Fruit fly (Drosophila melanogaster) whole organism, embryonic: ENCODE measurements around the gene Cpr76Bb.

Experiments used
- ATbp ChIP-seq: fragments of 200-800 bp; sonication (Bioruptor generic); optimal IDR thresholded peaks from 2 replicates; lab custom pipeline; 2017; ENCODE audit warnings: missing biosample characterization, mild to moderate bottlenecking, missing genetic modification characterization, missing genetic modification reagents
- BEAF-32 ChIP-seq: fragments of 200-800 bp; sonication (Bioruptor generic); optimal IDR thresholded peaks from 3 replicates; lab custom pipeline; 2017; ENCODE audit warnings: missing biosample characterization, missing genetic modification characterization, mild to moderate bottlenecking, moderate library complexity, missing genetic modification reagents
- C15 ChIP-seq: fragments of 200-800 bp; sonication (Bioruptor generic); IDR thresholded peaks from 3 replicates; pipeline ENCODE4 v1.3.6; 2022; ENCODE audit warnings: missing biosample characterization, missing genetic modification characterization
- CG10959 ChIP-seq: fragments of 200-800 bp; sonication (Bioruptor generic); IDR thresholded peaks from 2 replicates; pipeline ENCODE4 v1.3.6; 2022; ENCODE audit warnings: missing biosample characterization, missing genetic modification characterization
- CG11504 ChIP-seq: fragments of 200-800 bp; sonication (Bioruptor generic); optimal IDR thresholded peaks from 3 replicates; lab custom pipeline; 2019; ENCODE audit warnings: missing biosample characterization, mild to moderate bottlenecking, missing genetic modification characterization, moderate library complexity
- CG12219 ChIP-seq: fragments of 200-800 bp; sonication (Bioruptor generic); optimal IDR thresholded peaks from 3 replicates; lab custom pipeline; 2018; ENCODE audit warnings: missing biosample characterization, mild to moderate bottlenecking, missing genetic modification characterization
- CG1233 ChIP-seq: fragments of 200-800 bp; sonication (Bioruptor generic); optimal IDR thresholded peaks from 4 replicates; lab custom pipeline; 2018; ENCODE audit warnings: missing biosample characterization, mild to moderate bottlenecking, missing genetic modification characterization
- CG13123 ChIP-seq: fragments of 200-800 bp; sonication (Bioruptor generic); optimal IDR thresholded peaks from 2 replicates; lab custom pipeline; 2016; ENCODE audit warnings: missing biosample characterization, missing genetic modification characterization
- CG13287 ChIP-seq: fragments of 200-800 bp; sonication (Bioruptor generic); IDR thresholded peaks from 2 replicates; pipeline ENCODE4 v1.3.6; 2022; ENCODE audit warnings: missing biosample characterization, missing genetic modification characterization; ENCODE audit not compliant: partially characterized antibody
- CG1602 ChIP-seq: fragments of 200-800 bp; sonication (Bioruptor generic); optimal IDR thresholded peaks from 3 replicates; lab custom pipeline; 2016; ENCODE audit warnings: missing biosample characterization, missing genetic modification characterization
- CG17612 ChIP-seq: fragments of 200-800 bp; sonication (Bioruptor generic); IDR thresholded peaks from 2 replicates; pipeline ENCODE4 v1.3.6; 2022; ENCODE audit warnings: missing biosample characterization, missing genetic modification characterization
- CG2116 ChIP-seq: fragments of 200-800 bp; sonication (Bioruptor generic); optimal IDR thresholded peaks from 3 replicates; lab custom pipeline; 2018; ENCODE audit warnings: missing biosample characterization, mild to moderate bottlenecking, missing genetic modification characterization
- CG3065 ChIP-seq: fragments of 200-800 bp; sonication (Bioruptor generic); optimal IDR thresholded peaks from 2 replicates; lab custom pipeline; 2016; ENCODE audit warnings: missing biosample characterization, missing genetic modification characterization
- CG31224 ChIP-seq: fragments of 200-800 bp; sonication (Bioruptor generic); IDR thresholded peaks from 2 replicates; pipeline ENCODE4 v1.3.6; 2022; ENCODE audit warnings: missing biosample characterization, missing genetic modification characterization
- CG32532 ChIP-seq: fragments of 200-800 bp; sonication (Bioruptor generic); IDR thresholded peaks from 2 replicates; pipeline ENCODE4 v1.3.6; 2022; ENCODE audit warnings: missing biosample characterization, missing genetic modification characterization
- CG34376 ChIP-seq: fragments of 200-800 bp; sonication (Bioruptor generic); optimal IDR thresholded peaks from 2 replicates; lab custom pipeline; 2018; ENCODE audit warnings: missing biosample characterization, mild to moderate bottlenecking, missing genetic modification characterization
- CG4820 ChIP-seq: fragments of 200-800 bp; sonication (Bioruptor generic); optimal IDR thresholded peaks from 3 replicates; lab custom pipeline; 2016; ENCODE audit warnings: missing biosample characterization, missing genetic modification characterization
- CG4854 ChIP-seq: fragments of 200-800 bp; sonication (Bioruptor generic); optimal IDR thresholded peaks from 2 replicates; lab custom pipeline; 2016; ENCODE audit warnings: missing biosample characterization, missing genetic modification characterization, inconsistent platforms
- CG5245 ChIP-seq: fragments of 200-800 bp; sonication (Bioruptor generic); optimal IDR thresholded peaks from 3 replicates; lab custom pipeline; 2016; ENCODE audit warnings: missing biosample characterization, missing genetic modification characterization
- CG7839 ChIP-seq: fragments of 200-800 bp; sonication (Bioruptor generic); optimal IDR thresholded peaks from 3 replicates; lab custom pipeline; 2018; ENCODE audit warnings: missing biosample characterization, mild to moderate bottlenecking, missing genetic modification characterization, moderate library complexity
- CG7963 ChIP-seq: fragments of 200-800 bp; sonication (Bioruptor generic); IDR thresholded peaks from 3 replicates; pipeline ENCODE4 v1.3.6; 2022; ENCODE audit warnings: missing biosample characterization, missing genetic modification characterization; ENCODE audit not compliant: partially characterized antibody
- CG8089 ChIP-seq: fragments of 200-800 bp; sonication (Bioruptor generic); optimal IDR thresholded peaks from 3 replicates; lab custom pipeline; 2016; ENCODE audit warnings: missing biosample characterization, missing genetic modification characterization
- Camta ChIP-seq: fragments of 200-800 bp; sonication (Bioruptor generic); optimal IDR thresholded peaks from 2 replicates; lab custom pipeline; 2016; ENCODE audit warnings: missing biosample characterization, missing genetic modification characterization
- Chrac-16 ChIP-seq: fragments of 200-800 bp; sonication (Bioruptor generic); optimal IDR thresholded peaks from 3 replicates; lab custom pipeline; 2016; ENCODE audit warnings: missing biosample characterization, missing genetic modification characterization
- E2f2 ChIP-seq: fragments of 200-800 bp; sonication (Bioruptor generic); IDR thresholded peaks from 2 replicates; pipeline ENCODE4 v1.3.6; 2022; ENCODE audit warnings: missing biosample characterization, missing genetic modification characterization
- Fer2 ChIP-seq: fragments of 200-800 bp; sonication (Bioruptor generic); optimal IDR thresholded peaks from 2 replicates; lab custom pipeline; 2018; ENCODE audit warnings: missing biosample characterization, mild to moderate bottlenecking, missing genetic modification characterization, moderate library complexity
- Mes4 ChIP-seq: fragments of 200-800 bp; sonication (Bioruptor generic); optimal IDR thresholded peaks from 2 replicates; lab custom pipeline; 2016; ENCODE audit warnings: missing biosample characterization, missing genetic modification characterization
- NFAT ChIP-seq: fragments of 200-800 bp; sonication (Bioruptor generic); IDR thresholded peaks from 2 replicates; pipeline ENCODE4 v1.3.6; 2022; ENCODE audit warnings: missing biosample characterization, missing genetic modification characterization
- Nf-YA ChIP-seq: fragments of 200-800 bp; sonication (Bioruptor generic); IDR thresholded peaks from 2 replicates; pipeline ENCODE4 v1.3.6; 2022; ENCODE audit warnings: missing biosample characterization, missing genetic modification characterization
- Nf-YC ChIP-seq: fragments of 200-800 bp; optimal IDR thresholded peaks from 3 replicates; lab custom pipeline; 2019; ENCODE audit warnings: missing biosample characterization, mild to moderate bottlenecking, missing genetic modification characterization, moderate library complexity
- Oli ChIP-seq: fragments of 200-800 bp; sonication (Bioruptor generic); optimal IDR thresholded peaks from 2 replicates; lab custom pipeline; 2018; ENCODE audit warnings: missing biosample characterization, mild to moderate bottlenecking, missing genetic modification characterization, moderate library complexity
- Scr ChIP-seq: fragments of 200-800 bp; sonication (Bioruptor generic); IDR thresholded peaks from 2 replicates; pipeline ENCODE4 v1.3.6; 2022; ENCODE audit warnings: missing biosample characterization, missing genetic modification characterization; ENCODE audit not compliant: partially characterized antibody
- Taf1 ChIP-seq: fragments of 200-800 bp; sonication (Bioruptor generic); IDR thresholded peaks from 2 replicates; pipeline ENCODE4 v1.3.6; 2022; ENCODE audit warnings: missing biosample characterization, missing genetic modification characterization
- ac ChIP-seq: fragments of 200-800 bp; sonication (Bioruptor generic); optimal IDR thresholded peaks from 3 replicates; lab custom pipeline; 2017; ENCODE audit warnings: missing biosample characterization, mild to moderate bottlenecking, missing genetic modification characterization
- al ChIP-seq: fragments of 200-800 bp; sonication (Bioruptor generic); IDR thresholded peaks from 2 replicates; pipeline ENCODE4 v1.3.6; 2022; ENCODE audit warnings: missing biosample characterization, missing genetic modification characterization
- amos ChIP-seq: fragments of 200-800 bp; sonication (Bioruptor generic); IDR thresholded peaks from 2 replicates; pipeline ENCODE4 v1.3.6; 2022; ENCODE audit warnings: missing biosample characterization, missing genetic modification characterization; ENCODE audit not compliant: partially characterized antibody
- crol ChIP-seq: fragments of 200-800 bp; sonication (Bioruptor generic); IDR thresholded peaks from 2 replicates; pipeline ENCODE4 v1.3.6; 2022; ENCODE audit warnings: missing biosample characterization, missing genetic modification characterization
- fd102C ChIP-seq: fragments of 200-800 bp; sonication (Bioruptor generic); optimal IDR thresholded peaks from 2 replicates; lab custom pipeline; 2018; ENCODE audit warnings: missing biosample characterization, mild to moderate bottlenecking, missing genetic modification characterization, moderate library complexity
- gt ChIP-seq: fragments of 200-800 bp; sonication (Bioruptor generic); IDR thresholded peaks from 2 replicates; pipeline ENCODE4 v1.3.6; 2022; ENCODE audit warnings: missing biosample characterization, missing genetic modification characterization
- hkb ChIP-seq, 2 experiments: fragments of 200-800 bp in 1 of 2; fragments of >200 bp in 1 of 2; sonication (Bioruptor generic) in 1 of 2; IDR thresholded peaks in 1 of 2; optimal IDR thresholded peaks in 1 of 2; 2 replicates each; pipeline versions ENCODE4 v1.3.6 to Lab custom; 2017 to 2022; ENCODE audit warnings: missing biosample characterization in 1 of 2, missing genetic modification characterization in 1 of 2
- jing ChIP-seq: fragments of 200-800 bp; sonication (Bioruptor generic); optimal IDR thresholded peaks from 2 replicates; lab custom pipeline; 2018; ENCODE audit warnings: missing biosample characterization, mild to moderate bottlenecking, missing genetic modification characterization
- klu ChIP-seq: fragments of 200-800 bp; sonication (Bioruptor generic); IDR thresholded peaks from 2 replicates; pipeline ENCODE4 v1.3.6; 2022; ENCODE audit warnings: missing biosample characterization, missing genetic modification characterization
- lmd ChIP-seq: fragments of 200-800 bp; sonication (Bioruptor generic); IDR thresholded peaks from 2 replicates; pipeline ENCODE4 v1.3.6; 2022; ENCODE audit warnings: missing biosample characterization, missing genetic modification characterization
- pan ChIP-seq, 4 experiments: fragments of >200 bp in 3 of 4; fragments of 200-800 bp in 1 of 4; sonication (Bioruptor generic) in 1 of 4; optimal IDR thresholded peaks in 3 of 4; IDR thresholded peaks in 1 of 4; 2 replicates each; pipeline versions ENCODE4 v1.3.6 to Lab custom; 2017 to 2022; ENCODE audit warnings: missing biosample characterization in 2 of 4, missing genetic modification characterization in 2 of 4, mixed read lengths in 1 of 4
- repo ChIP-seq: fragments of 200-800 bp; sonication (Bioruptor generic); optimal IDR thresholded peaks from 2 replicates; lab custom pipeline; 2016; ENCODE audit warnings: missing biosample characterization, missing genetic modification characterization
- sim ChIP-seq: fragments of 200-800 bp; sonication (Bioruptor generic); IDR thresholded peaks from 2 replicates; pipeline ENCODE4 v1.3.6; 2022; ENCODE audit warnings: missing biosample characterization, missing genetic modification characterization
- sr ChIP-seq: fragments of 200-800 bp; sonication (Bioruptor generic); IDR thresholded peaks from 3 replicates; pipeline ENCODE4 v1.3.6; 2022; ENCODE audit warnings: missing biosample characterization, missing genetic modification characterization
- tup ChIP-seq: fragments of 200-800 bp; sonication (Bioruptor generic); optimal IDR thresholded peaks from 2 replicates; lab custom pipeline; 2016; ENCODE audit warnings: missing biosample characterization, mild to moderate bottlenecking, missing genetic modification characterization, moderate library complexity
- unpg ChIP-seq: fragments of 200-800 bp; sonication (Bioruptor generic); optimal IDR thresholded peaks from 3 replicates; lab custom pipeline; 2018; ENCODE audit warnings: missing biosample characterization, mild to moderate bottlenecking, missing genetic modification characterization, moderate library complexity
- vfl ChIP-seq: fragments of 200-800 bp; sonication (Bioruptor generic); optimal IDR thresholded peaks from 2 replicates; lab custom pipeline; 2016; ENCODE audit warnings: missing biosample characterization, missing genetic modification characterization

The Cpr76Bb gene

dm6 chr3L:19516547-19516946 is 2.9 kb upstream of the Cpr76Bb start (continued):
- TF ChIP-seq CG10959 (GFP tag; lab: Robert Waterston, UW) (peak; percentile 72), vfl (GFP tag; lab: Kevin White, UChicago) (peak; percentile 84), Scr (GFP tag; lab: Robert Waterston, UW) (0 out of 2 replicates have a peak, but pooled peaks have one; percentile 17), E2f2 (peak; percentile 62), klu (peak; percentile 82), tup (GFP tag; lab: Kevin White, UChicago) (no peak), CG31224 (peak; percentile 84), Chrac-16 (peak; percentile 71), CG32532 (GFP tag; lab: Robert Waterston, UW) (peak; percentile 97), BEAF-32 (GFP tag; lab: Kevin White, UChicago) (no peak), CG3065 (GFP tag; lab: Kevin White, UChicago) (peak; percentile 70), Fer2 (tag; lab: Kevin White, UChicago) (peak; percentile 91), C15 (GFP tag; lab: Robert Waterston, UW) (peak; percentile 89), ac (GFP tag; lab: Kevin White, UChicago) (peak; percentile 27), sr (peak; percentile 93), CG2116 (peak; percentile 65), CG17612 (peak; percentile 78), sim (GFP tag; lab: Robert Waterston, UW) (peak; percentile 50), Camta (peak; percentile 97), pan (optimal IDR thresholded peaks at IDR 0.05; lab: Kevin White, UChicago) (no peak), pan (GFP tag; optimal IDR thresholded peaks at IDR 0.05 in 1 of 2, IDR thresholded peaks at IDR 0.05 in 1 of 2) (peak in 1 of 2 experiments; percentile 93), crol (GFP tag; lab: Robert Waterston, UW) (no peak; the same call in 1 of the 2 replicates), Nf-YA (GFP tag; lab: Robert Waterston, UW) (peak; percentile 79), CG34376 (GFP tag; lab: Kevin White, UChicago) (peak; percentile 85), CG8089 (GFP tag; lab: Kevin White, UChicago) (peak; percentile 88), CG11504 (tag; lab: Kevin White, UChicago) (peak; percentile 80), CG12219 (GFP tag; lab: Kevin White, UChicago) (peak; percentile 55), Oli (tag; lab: Kevin White, UChicago) (peak; percentile 49), CG13287 (peak; percentile 59; the same call in 1 of the 2 replicates), jing (GFP tag; lab: Kevin White, UChicago) (peak; percentile 77), CG7839 (tag; lab: Kevin White, UChicago) (peak; percentile 88), CG7963 (no peak), Mes4 (peak; percentile 75), Taf1 (GFP tag; lab: Robert Waterston, UW) (peak; percentile 64; the same call in 1 of the 2 replicates), CG13123 (GFP tag; lab: Kevin White, UChicago) (peak; percentile 63), CG5245 (GFP tag; lab: Kevin White, UChicago) (peak; percentile 87), NFAT (GFP tag; lab: Robert Waterston, UW) (peak; percentile 97), lmd (GFP tag; lab: Robert Waterston, UW) (peak; percentile 91), al (GFP tag; lab: Robert Waterston, UW) (peak; percentile 91), ATbp (peak; percentile 84), CG1602 (GFP tag; lab: Kevin White, UChicago) (peak; percentile 79), gt (peak; percentile 84), CG4820 (GFP tag; lab: Kevin White, UChicago) (peak; percentile 85), Nf-YC (tag; lab: Kevin White, UChicago) (no peak), CG4854 (GFP tag; lab: Kevin White, UChicago) (peak; percentile 87), repo (GFP tag; lab: Kevin White, UChicago) (peak; percentile 92), amos (GFP tag; lab: Robert Waterston, UW) (peak; percentile 77), CG1233 (GFP tag; lab: Kevin White, UChicago) (peak; percentile 92), hkb (optimal IDR thresholded peaks at IDR 0.05; lab: Kevin White, UChicago) (no peak), hkb (GFP tag; IDR thresholded peaks at IDR 0.05; lab: Robert Waterston, UW) (no peak; the same call in 1 of the 2 replicates), fd102C (peak; percentile 83), unpg (GFP tag; lab: Kevin White, UChicago) (peak; percentile 88)
